Worm (Caenorhabditis elegans) whole organism, L3 larva: ENCODE measurements around the gene lgc-53.
A peak's percentile ranks its signal among the peaks of the same experiment; 100 is the strongest.

ENCODE experiments used
- R02D3.7 ChIP-seq: fragments of 150-350 bp; optimal IDR thresholded peaks from 2 replicates; lab custom pipeline; 2014; ENCODE audit warnings: missing biosample characterization, missing genetic modification characterization
- ZK546.5 ChIP-seq: sonication (generic microtip); optimal IDR thresholded peaks from 2 replicates; lab custom pipeline; 2017; ENCODE audit warnings: missing biosample characterization, missing genetic modification characterization
- ama-1 ChIP-seq: fragments of 150-350 bp; optimal IDR thresholded peaks from 2 replicates; lab custom pipeline; 2018
- ceh-16 ChIP-seq: sonication (generic microtip); optimal IDR thresholded peaks from 2 replicates; lab custom pipeline; 2017; ENCODE audit warnings: missing biosample characterization, missing genetic modification characterization
- ceh-28 ChIP-seq: fragments of 150-350 bp; optimal IDR thresholded peaks from 2 replicates; lab custom pipeline; 2014; ENCODE audit warnings: missing biosample characterization, missing genetic modification reagents, missing genetic modification characterization
- ceh-9 ChIP-seq: sonication (generic microtip); optimal IDR thresholded peaks from 2 replicates; lab custom pipeline; 2018; ENCODE audit warnings: missing biosample characterization, missing genetic modification characterization
- egl-27 ChIP-seq: sonication (generic microtip); optimal IDR thresholded peaks from 4 replicates; lab custom pipeline; 2017; ENCODE audit warnings: missing biosample characterization, missing genetic modification reagents, missing genetic modification characterization
- egl-5 ChIP-seq: fragments of 150-350 bp; optimal IDR thresholded peaks from 2 replicates; lab custom pipeline; 2017; ENCODE audit warnings: missing biosample characterization, missing genetic modification reagents, missing genetic modification characterization, inconsistent platforms
- elt-1 ChIP-seq: fragments of 150-350 bp; optimal IDR thresholded peaks from 2 replicates; lab custom pipeline; 2014; ENCODE audit warnings: missing biosample characterization, missing genetic modification characterization
- elt-2 ChIP-seq: sonication (generic microtip); optimal IDR thresholded peaks from 2 replicates; lab custom pipeline; 2016; ENCODE audit warnings: missing genetic modification reagents, mild to moderate bottlenecking, missing genetic modification characterization, missing compliant biosample characterization
- eor-1 ChIP-seq, 2 experiments: fragments of 150-350 bp; optimal IDR thresholded peaks; 2 replicates each; lab custom pipeline; 2014 to 2018; ENCODE audit warnings: missing biosample characterization in 2 of 2, missing genetic modification characterization in 2 of 2
- fkh-10 ChIP-seq: sonication (generic microtip); optimal IDR thresholded peaks from 2 replicates; lab custom pipeline; 2017; ENCODE audit warnings: missing biosample characterization, missing genetic modification reagents, missing genetic modification characterization
- fkh-2 ChIP-seq: fragments of 150-350 bp; optimal IDR thresholded peaks from 2 replicates; lab custom pipeline; 2014; ENCODE audit warnings: missing biosample characterization, missing genetic modification reagents, missing genetic modification characterization
- fos-1 ChIP-seq: fragments of 150-350 bp; optimal IDR thresholded peaks from 2 replicates; lab custom pipeline; 2014; ENCODE audit warnings: missing biosample characterization, missing genetic modification characterization
- hmg-11 ChIP-seq: sonication (generic microtip); optimal IDR thresholded peaks from 2 replicates; lab custom pipeline; 2016; ENCODE audit warnings: missing genetic modification characterization, missing compliant biosample characterization
- jun-1 ChIP-seq: fragments of 150-350 bp; optimal IDR thresholded peaks from 2 replicates; lab custom pipeline; 2014; ENCODE audit warnings: missing biosample characterization, missing genetic modification reagents, missing genetic modification characterization
- lin-15B ChIP-seq: fragments of 150-350 bp; optimal IDR thresholded peaks from 2 replicates; lab custom pipeline; 2014; ENCODE audit warnings: missing biosample characterization, missing genetic modification characterization
- lsy-12 ChIP-seq: sonication (generic microtip); optimal IDR thresholded peaks from 2 replicates; lab custom pipeline; 2016; ENCODE audit warnings: mild to moderate bottlenecking, missing genetic modification characterization, missing compliant biosample characterization
- mdl-1 ChIP-seq: fragments of 150-350 bp; optimal IDR thresholded peaks from 2 replicates; lab custom pipeline; 2014; ENCODE audit warnings: missing biosample characterization, missing genetic modification characterization
- mml-1 ChIP-seq: fragments of 150-350 bp; sonication (generic microtip); optimal IDR thresholded peaks from 3 replicates; lab custom pipeline; 2014; ENCODE audit warnings: missing biosample characterization, missing genetic modification characterization
- nfya-1 ChIP-seq: sonication (generic microtip); optimal IDR thresholded peaks from 2 replicates; lab custom pipeline; 2017; ENCODE audit warnings: missing genetic modification characterization, mild to moderate bottlenecking, missing compliant biosample characterization, antibody characterized with exemption, moderate library complexity; ENCODE audit not compliant: insufficient read depth
- nhr-11 ChIP-seq: fragments of 150-350 bp; optimal IDR thresholded peaks from 2 replicates; lab custom pipeline; 2014; ENCODE audit warnings: missing biosample characterization, missing genetic modification characterization
- nhr-23 ChIP-seq: fragments of 150-350 bp; optimal IDR thresholded peaks from 2 replicates; lab custom pipeline; 2014; ENCODE audit warnings: missing biosample characterization, missing genetic modification reagents, missing genetic modification characterization
- nhr-237 ChIP-seq: fragments of 150-350 bp; optimal IDR thresholded peaks from 2 replicates; lab custom pipeline; 2014; ENCODE audit warnings: missing biosample characterization, missing genetic modification characterization
- nhr-25 ChIP-seq: sonication (generic microtip); optimal IDR thresholded peaks from 2 replicates; lab custom pipeline; 2017; ENCODE audit warnings: missing biosample characterization, missing genetic modification characterization
- nhr-28 ChIP-seq: fragments of 150-350 bp; optimal IDR thresholded peaks from 2 replicates; lab custom pipeline; 2014; ENCODE audit warnings: missing biosample characterization, missing genetic modification characterization
- nhr-43 ChIP-seq: sonication (generic microtip); optimal IDR thresholded peaks from 2 replicates; lab custom pipeline; 2016; ENCODE audit warnings: mild to moderate bottlenecking, missing genetic modification characterization, missing compliant biosample characterization; ENCODE audit not compliant: poor library complexity, severe bottlenecking
- nhr-67 ChIP-seq: fragments of 150-350 bp; optimal IDR thresholded peaks from 2 replicates; lab custom pipeline; 2014; ENCODE audit warnings: missing biosample characterization, missing genetic modification characterization
- nhr-76 ChIP-seq: fragments of 150-350 bp; sonication (generic microtip); optimal IDR thresholded peaks from 5 replicates; lab custom pipeline; 2014; ENCODE audit warnings: missing biosample characterization, missing genetic modification characterization
- nhr-77 ChIP-seq: fragments of 150-350 bp; optimal IDR thresholded peaks from 2 replicates; lab custom pipeline; 2014; ENCODE audit warnings: missing biosample characterization, missing genetic modification characterization
- pha-4 ChIP-seq: fragments of 150-350 bp; optimal IDR thresholded peaks from 2 replicates; lab custom pipeline; 2014; ENCODE audit warnings: missing biosample characterization, missing genetic modification reagents, missing genetic modification characterization
- pqm-1 ChIP-seq: fragments of 150-350 bp; optimal IDR thresholded peaks from 2 replicates; lab custom pipeline; 2017; ENCODE audit warnings: missing biosample characterization, missing genetic modification characterization, inconsistent platforms
- sea-2 ChIP-seq: fragments of 150-350 bp; sonication (generic microtip); optimal IDR thresholded peaks from 4 replicates; lab custom pipeline; 2014; ENCODE audit warnings: missing biosample characterization, missing genetic modification reagents, missing genetic modification characterization
- skn-1 ChIP-seq: fragments of 150-350 bp; optimal IDR thresholded peaks from 2 replicates; lab custom pipeline; 2014; ENCODE audit warnings: missing biosample characterization, missing genetic modification characterization
- snpc-4 ChIP-seq: fragments of 150-350 bp; optimal IDR thresholded peaks from 2 replicates; lab custom pipeline; 2014; ENCODE audit warnings: missing biosample characterization, missing genetic modification characterization
- tbx-2 ChIP-seq: sonication (generic microtip); optimal IDR thresholded peaks from 2 replicates; lab custom pipeline; 2016; ENCODE audit warnings: mild to moderate bottlenecking, missing genetic modification characterization, missing compliant biosample characterization
- unc-39 ChIP-seq: sonication (generic microtip); optimal IDR thresholded peaks from 4 replicates; lab custom pipeline; 2017; ENCODE audit warnings: missing biosample characterization, missing genetic modification characterization
- unc-62 ChIP-seq: fragments of 150-350 bp; sonication (generic microtip); optimal IDR thresholded peaks from 4 replicates; lab custom pipeline; 2014; ENCODE audit warnings: missing biosample characterization, missing genetic modification reagents, missing genetic modification characterization
- ztf-11 ChIP-seq: fragments of 150-350 bp; optimal IDR thresholded peaks from 2 replicates; lab custom pipeline; 2014; ENCODE audit warnings: missing biosample characterization, missing genetic modification characterization
- ztf-4 ChIP-seq: fragments of 150-350 bp; optimal IDR thresholded peaks from 2 replicates; lab custom pipeline; 2014; ENCODE audit warnings: missing biosample characterization, missing genetic modification characterization

The lgc-53 gene

ce11 chrX:16711381-16711780, at the start of gene lgc-53:
Gene lgc-53, plus strand, starts transcription at chrX:16711681.
- TF ChIP-seq ZK546.5 (tag; lab: Kevin White, UChicago) (no peak), ztf-11 (no peak), nhr-67 (tag; lab: Kevin White, UChicago) (no peak), nhr-28 (tag; lab: Kevin White, UChicago) (no peak), unc-39 (tag; lab: Kevin White, UChicago) (no peak), egl-5 (tag; lab: Kevin White, UChicago) (no peak), eor-1 (tag; optimal IDR thresholded peaks at IDR 0.05; lab: Kevin White, UChicago) (no peak), ama-1 (lab: Kevin White, UChicago) (no peak), lin-15B (no peak), nhr-25 (tag; lab: Kevin White, UChicago) (no peak), nhr-77 (tag; lab: Kevin White, UChicago) (no peak), fkh-2 (tag; lab: Kevin White, UChicago) (no peak), hmg-11 (tag; lab: Kevin White, UChicago) (no peak), egl-27 (tag; lab: Kevin White, UChicago) (no peak), tbx-2 (no peak)

ce11 chrX:16662723-16663122, 48.8 kb upstream of the lgc-53 start, which contains the start of gene F43B10.1:
Gene F43B10.1, minus strand, starts transcription at chrX:16662823.
- TF ChIP-seq elt-2 (no peak), skn-1 (tag; lab: Kevin White, UChicago) (no peak), nhr-25 (tag; lab: Kevin White, UChicago) (no peak), pqm-1 (tag; lab: Kevin White, UChicago) (no peak), sea-2 (no peak), fos-1 (tag; lab: Kevin White, UChicago) (no peak)

- TF ChIP-seq eor-1 (tag; optimal IDR thresholded peaks at IDR 0.05; lab: Kevin White, UChicago) (no peak), pqm-1 (tag; lab: Kevin White, UChicago) (peak; percentile 16), lsy-12 (tag; lab: Kevin White, UChicago) (no peak), egl-27 (tag; lab: Kevin White, UChicago) (no peak)
Observed at ce11 chrX:16667515-16667914, 44.0 kb upstream of the lgc-53 start.

ce11 chrX:16669106-16669505, 42.4 kb upstream of the lgc-53 start:
- TF ChIP-seq lsy-12 (tag; lab: Kevin White, UChicago): no peak
- no peak for TF ChIP-seq nhr-23 (tag; lab: Kevin White, UChicago)
- no peak for TF ChIP-seq mml-1 (tag; lab: Kevin White, UChicago)
- TF ChIP-seq unc-62 (GFP tag; lab: Kevin White, UChicago): no peak
- TF ChIP-seq pqm-1 (tag; lab: Kevin White, UChicago): peak; percentile 82
- no peak for TF ChIP-seq skn-1 (tag; lab: Kevin White, UChicago)
- peak; percentile 54 for TF ChIP-seq elt-2
- TF ChIP-seq ceh-9 (tag; lab: Kevin White, UChicago): no peak
- no peak for TF ChIP-seq fkh-2 (tag; lab: Kevin White, UChicago)
- no peak for TF ChIP-seq egl-27 (tag; lab: Kevin White, UChicago)
- no peak for TF ChIP-seq jun-1 (tag; lab: Kevin White, UChicago)

ce11 chrX:16671234-16671633, 40.2 kb upstream of the lgc-53 start:
- TF ChIP-seq elt-2: peak; percentile 26
- no peak for TF ChIP-seq nfya-1
- peak; percentile 24 for TF ChIP-seq pqm-1 (tag; lab: Kevin White, UChicago)

- TF ChIP-seq elt-1 (tag; lab: Kevin White, UChicago) (no peak), mdl-1 (no peak), fkh-10 (GFP tag; lab: Kevin White, UChicago) (no peak), pqm-1 (tag; lab: Kevin White, UChicago) (peak; percentile 66), snpc-4 (tag; lab: Kevin White, UChicago) (no peak), hmg-11 (tag; lab: Kevin White, UChicago) (no peak), ceh-16 (tag; lab: Kevin White, UChicago) (no peak), ztf-11 (no peak), nhr-43 (no peak), lsy-12 (tag; lab: Kevin White, UChicago) (no peak), nhr-237 (tag; lab: Kevin White, UChicago) (no peak), fkh-2 (tag; lab: Kevin White, UChicago) (no peak), elt-2 (peak; percentile 74), R02D3.7 (tag; lab: Kevin White, UChicago) (no peak), ama-1 (lab: Kevin White, UChicago) (no peak), nhr-76 (no peak), jun-1 (tag; lab: Kevin White, UChicago) (peak; percentile 1), ceh-28 (no peak), nhr-11 (tag; lab: Kevin White, UChicago) (no peak), sea-2 (no peak), skn-1 (tag; lab: Kevin White, UChicago) (peak; percentile 13), pha-4 (tag; lab: Kevin White, UChicago) (peak; percentile 58), ztf-4 (tag; lab: Kevin White, UChicago) (no peak), eor-1 (tag; optimal IDR thresholded peaks at IDR 0.05; lab: Kevin White, UChicago) (no peak)
Observed at ce11 chrX:16672661-16673060, 38.8 kb upstream of the lgc-53 start.
